Fruit fly (Drosophila melanogaster): ENCODE data around the gene hoe1.

hoe1 gene

dm6 chr2L:4888541-4888940, 43.6 kb downstream of the hoe1 start:
- TF ChIP-seq zfh2 (GFP tag; optimal IDR thresholded peaks at IDR 0.05) = no peak
- no peak for TF ChIP-seq insv (GFP tag; optimal IDR thresholded peaks at IDR 0.05)
- TF ChIP-seq Med (GFP tag) = peak; percentile 56
- TF ChIP-seq Hey (tag; optimal IDR thresholded peaks at IDR 0.05) = no peak
- peak; percentile 52 for TF ChIP-seq grau (tag; optimal IDR thresholded peaks at IDR 0.05)
- no peak for TF ChIP-seq CG14710 (tag; optimal IDR thresholded peaks at IDR 0.05)
- peak; percentile 20 for TF ChIP-seq sens (GFP tag)
- no peak for TF ChIP-seq pzg (GFP tag; optimal IDR thresholded peaks at IDR 0.05)
- no peak for TF ChIP-seq aop (GFP tag; IDR thresholded peaks at IDR 0.05)

- no peak for TF ChIP-seq tup (GFP tag; optimal IDR thresholded peaks at IDR 0.05)
- TF ChIP-seq Fer1 (GFP tag; optimal IDR thresholded peaks at IDR 0.05) = peak; percentile 56
- no peak for TF ChIP-seq HmgZ (tag; optimal IDR thresholded peaks at IDR 0.05)
- peak; percentile 29 for TF ChIP-seq CG9727 (GFP tag; optimal IDR thresholded peaks at IDR 0.05)
- TF ChIP-seq Dad (GFP tag; optimal IDR thresholded peaks at IDR 0.05) = no peak
- TF ChIP-seq CG3407 (GFP tag; optimal IDR thresholded peaks at IDR 0.05) = no peak
- TF ChIP-seq gsb-n (tag; optimal IDR thresholded peaks at IDR 0.05) = peak; percentile 41
- TF ChIP-seq scrt (GFP tag; optimal IDR thresholded peaks at IDR 0.05) = peak; percentile 8
- no peak for TF ChIP-seq nerfin-1 (tag; optimal IDR thresholded peaks at IDR 0.05)
- no peak for TF ChIP-seq Atf3 (GFP tag; optimal IDR thresholded peaks at IDR 0.05)
- peak; percentile 62 for TF ChIP-seq lab (GFP tag; optimal IDR thresholded peaks at IDR 0.05)
- TF ChIP-seq Mad (GFP tag; optimal IDR thresholded peaks at IDR 0.05) = no peak
- TF ChIP-seq CG18262 (tag; optimal IDR thresholded peaks at IDR 0.05) = peak; percentile 25
- TF ChIP-seq CG1832 (GFP tag; optimal IDR thresholded peaks at IDR 0.05) = no peak
- TF ChIP-seq CTCF (GFP tag; optimal IDR thresholded peaks at IDR 0.05) = no peak
- TF ChIP-seq Camta (GFP tag; optimal IDR thresholded peaks at IDR 0.05) = peak; percentile 27
- no peak for TF ChIP-seq gro (GFP tag; optimal IDR thresholded peaks at IDR 0.05)
- peak; percentile 1 for TF ChIP-seq CG6813 (GFP tag; optimal IDR thresholded peaks at IDR 0.05)
- no peak for TF ChIP-seq CG13287 (GFP tag; IDR thresholded peaks at IDR 0.05; ENCODE audit: partially characterized antibody)
- TF ChIP-seq CG13775 (GFP tag; optimal IDR thresholded peaks at IDR 0.05) = peak; percentile 37
- peak; percentile 31 for TF ChIP-seq bab2 (GFP tag; optimal IDR thresholded peaks at IDR 0.05)
- no peak for TF ChIP-seq CG12104 (GFP tag; optimal IDR thresholded peaks at IDR 0.05)
- peak; percentile 56 for TF ChIP-seq Hsf (GFP tag; optimal IDR thresholded peaks at IDR 0.05)
- TF ChIP-seq B-H1 (GFP tag; IDR thresholded peaks at IDR 0.05) = peak; percentile 34; the same call in 2 of the 3 replicates
- TF ChIP-seq zen (tag; optimal IDR thresholded peaks at IDR 0.05) = peak; percentile 31
- TF ChIP-seq CG30403 (GFP tag; optimal IDR thresholded peaks at IDR 0.05) = peak; percentile 17
- no peak for TF ChIP-seq abd-A (tag; optimal IDR thresholded peaks at IDR 0.05)
- TF ChIP-seq hkb (optimal IDR thresholded peaks at IDR 0.05) = no peak
- peak; percentile 75 for TF ChIP-seq hkb (GFP tag; IDR thresholded peaks at IDR 0.05)
- TF ChIP-seq CG12942 (GFP tag; optimal IDR thresholded peaks at IDR 0.05) = peak; percentile 17
- TF ChIP-seq Hmr (GFP tag; optimal IDR thresholded peaks at IDR 0.05) = peak; percentile 31
- peak; percentile 55 for TF ChIP-seq nmo (GFP tag; optimal IDR thresholded peaks at IDR 0.05)
- no peak for TF ChIP-seq repo (GFP tag; optimal IDR thresholded peaks at IDR 0.05)
- peak; percentile 38 for TF ChIP-seq tin (GFP tag; optimal IDR thresholded peaks at IDR 0.05)
- TF ChIP-seq CG1603 (tag; optimal IDR thresholded peaks at IDR 0.05) = peak; percentile 85
- no peak for TF ChIP-seq caup (GFP tag; optimal IDR thresholded peaks at IDR 0.05; ENCODE audit: severe bottlenecking)
- no peak for TF ChIP-seq salm (tag; optimal IDR thresholded peaks at IDR 0.05)
- TF ChIP-seq HLH3B (GFP tag; IDR thresholded peaks at IDR 0.05) = peak; percentile 66
- peak; percentile 57 for TF ChIP-seq CG10147 (GFP tag; optimal IDR thresholded peaks at IDR 0.05)
- peak; percentile 33; the same call in 1 of the 2 replicates for TF ChIP-seq CG5953 (GFP tag; IDR thresholded peaks at IDR 0.05)
These were observed 44.6 kb downstream of the hoe1 start for dm6 chr2L:4887382-4888219.

Data from whole organism, embryonic.